ENCODE assay signal across 3 worm cellular contexts in the genomic region with DNA sequence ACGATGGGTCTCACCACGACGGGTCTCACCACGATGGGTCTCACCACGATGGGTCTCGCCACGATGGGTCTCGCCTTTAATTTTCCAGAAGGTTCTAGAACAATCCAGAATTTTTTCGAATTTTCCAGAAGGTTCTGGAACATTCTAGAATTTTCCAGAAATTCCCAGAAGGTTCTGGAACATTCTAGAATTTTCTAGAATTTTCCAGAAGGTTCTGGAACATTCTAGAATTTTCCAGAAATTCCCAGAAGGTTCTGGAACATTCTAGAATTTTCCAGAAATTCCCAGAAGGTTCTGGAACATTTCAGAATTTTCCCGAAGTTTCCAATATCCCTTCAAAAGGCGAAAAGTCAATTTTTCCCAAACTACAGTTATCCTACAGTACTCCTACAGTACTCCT.
A peak's percentile ranks its signal among the peaks of the same experiment; 100 is the strongest.
TF ChIP-seq lines count a peak whose summit lies in the region.

No protein-coding gene starts in this region.

TF ChIP-seq in whole organism, early embryonic, 17 proteins besides CTCF, POLR2A, EP300 and RAD21:
- 0 out of 2 replicates have a peak, but pooled peaks have one; percentile 26 for TF ChIP-seq pes-1 (GFP tag; IDR thresholded peaks at IDR 0.05; lab: Robert Waterston, UW)

TF ChIP-seq in whole organism, midembryonic, 9 proteins besides CTCF, POLR2A, EP300 and RAD21:
- peak; percentile 72 for TF ChIP-seq flt-1 (GFP tag; IDR thresholded peaks at IDR 0.05; lab: Robert Waterston, UW)

TF ChIP-seq in whole organism, young adult, 124 proteins besides CTCF, POLR2A, EP300 and RAD21:
- 0 out of 2 replicates have a peak, but pooled peaks have one; percentile 26 for TF ChIP-seq Y79H2A.3 (GFP tag; conservative IDR thresholded peaks at IDR 0.05; lab: Robert Waterston, UW)
- peak; percentile 50; the same call in 1 of the 2 replicates for TF ChIP-seq madf-6 (GFP tag; IDR thresholded peaks at IDR 0.05; lab: Robert Waterston, UW)
- TF ChIP-seq ceh-100 (GFP tag; IDR thresholded peaks at IDR 0.05; lab: Robert Waterston, UW) = 0 out of 2 replicates have a peak, but pooled peaks have one; percentile 50
- peak; percentile 82 for TF ChIP-seq dox-1 (GFP tag; IDR thresholded peaks at IDR 0.05; lab: Robert Waterston, UW)
- TF ChIP-seq egrh-3 (GFP tag; IDR thresholded peaks at IDR 0.05; lab: Robert Waterston, UW) = 0 out of 2 replicates have a peak, but pooled peaks have one; percentile 6
- peak; percentile 98 for TF ChIP-seq hsf-1 (GFP tag; IDR thresholded peaks at IDR 0.05; lab: Robert Waterston, UW)
- 0 out of 2 replicates have a peak, but pooled peaks have one; percentile 47 for TF ChIP-seq pbrm-1 (GFP tag; IDR thresholded peaks at IDR 0.05; lab: Robert Waterston, UW)
- 0 out of 2 replicates have a peak, but pooled peaks have one; percentile 14 for TF ChIP-seq ekl-4 (GFP tag; IDR thresholded peaks at IDR 0.05; lab: Robert Waterston, UW)
- TF ChIP-seq rcor-1 (GFP tag; IDR thresholded peaks at IDR 0.05; lab: Robert Waterston, UW) = peak; percentile 32; the same call in 1 of the 2 replicates
- peak; percentile 6; the same call in 1 of the 2 replicates for TF ChIP-seq F33H1.4 (GFP tag; IDR thresholded peaks at IDR 0.05; lab: Robert Waterston, UW)
